Fruit fly (Drosophila melanogaster) whole organism, prepupa: ENCODE results near the gene meep.

Experiments
- Sox102F ChIP-seq: fragments of 200-800 bp; sonication (Bioruptor generic); optimal IDR thresholded peaks from 2 replicates; lab custom pipeline; 2016; ENCODE audit warnings: missing biosample characterization, mild to moderate bottlenecking, missing genetic modification characterization
- net ChIP-seq: fragments of 200-800 bp; sonication (Bioruptor generic); optimal IDR thresholded peaks from 3 replicates; lab custom pipeline; 2016; ENCODE audit warnings: missing biosample characterization, missing genetic modification characterization

DNA sequence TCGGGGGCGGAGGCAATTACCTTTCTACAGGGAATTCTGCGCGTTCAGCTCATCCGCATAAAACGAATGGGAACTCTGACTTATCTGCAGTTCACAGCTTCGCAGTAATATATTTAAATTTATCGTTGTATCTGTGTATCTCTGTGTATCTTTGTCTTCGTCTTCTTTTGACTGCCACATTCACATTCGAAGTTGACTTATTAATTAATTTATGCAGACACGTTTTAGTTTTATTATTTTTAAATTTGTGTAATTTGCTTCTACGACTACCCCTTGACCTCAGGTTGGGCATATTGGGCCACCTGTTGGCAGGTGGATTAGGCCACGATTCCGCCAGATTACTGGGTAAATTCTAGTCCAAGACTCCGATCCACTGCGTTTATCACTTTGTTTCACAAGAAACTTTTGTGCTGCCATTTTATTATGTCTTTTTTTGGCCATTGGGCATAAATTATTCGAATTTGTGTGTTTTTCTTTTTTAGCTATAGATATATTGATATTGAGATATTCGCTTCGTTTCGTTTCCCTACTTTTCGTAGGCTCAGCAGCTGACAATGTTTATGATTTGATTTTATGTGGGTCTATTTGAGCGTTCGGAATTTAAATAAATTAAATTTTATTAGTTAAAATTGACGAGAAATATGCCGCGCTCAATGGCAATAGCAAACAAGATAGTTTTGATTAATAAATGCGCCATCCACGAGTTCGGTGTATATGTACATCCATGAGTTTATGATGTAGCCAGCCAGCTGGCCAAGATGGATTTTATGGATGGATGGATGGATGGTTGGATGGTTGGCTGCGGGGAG is 50.1 kb downstream of the meep start:
- TF ChIP-seq Sox102F (GFP tag; lab: Kevin White, UChicago), result no peak
- TF ChIP-seq net (GFP tag; lab: Kevin White, UChicago), result no peak
